Worm (Caenorhabditis elegans) whole organism, L1 larva: ENCODE data around the gene fli-1.

Experiments used
- C04F5.9 ChIP-seq: sonication (generic microtip); optimal IDR thresholded peaks from 2 replicates; lab custom pipeline; 2016; ENCODE audit warnings: missing genetic modification characterization, missing compliant biosample characterization
- lin-35 ChIP-seq, 2 experiments: fragments of 150-350 bp; optimal IDR thresholded peaks; 2 replicates each; lab custom pipeline; 2014; ENCODE audit warnings: missing biosample characterization in 2 of 2, missing genetic modification characterization in 2 of 2, missing genetic modification reagents in 2 of 2
- nhr-11 ChIP-seq: fragments of 150-350 bp; optimal IDR thresholded peaks from 2 replicates; lab custom pipeline; 2014; ENCODE audit warnings: missing biosample characterization, missing genetic modification characterization
- nhr-76 ChIP-seq: sonication (generic microtip); optimal IDR thresholded peaks from 2 replicates; lab custom pipeline; 2017; ENCODE audit warnings: missing biosample characterization, missing genetic modification characterization
- zag-1 ChIP-seq: fragments of 150-350 bp; optimal IDR thresholded peaks from 2 replicates; lab custom pipeline; 2014; ENCODE audit warnings: missing biosample characterization, missing genetic modification characterization
- ztf-11 ChIP-seq, 2 experiments: sonication (generic microtip); optimal IDR thresholded peaks; 2 replicates each; lab custom pipeline; 2016 to 2017; ENCODE audit warnings: missing genetic modification characterization in 2 of 2, missing biosample characterization in 1 of 2, missing compliant biosample characterization in 1 of 2

- TF ChIP-seq C04F5.9 (tag; lab: Kevin White, UChicago) (no peak), nhr-11 (tag; lab: Kevin White, UChicago) (no peak), nhr-76 (tag; lab: Kevin White, UChicago) (no peak), lin-35 (GFP tag; optimal IDR thresholded peaks at IDR 0.05; lab: Kevin White, UChicago) (no peak), zag-1 (tag; lab: Kevin White, UChicago) (no peak), ztf-11 (tag; optimal IDR thresholded peaks at IDR 0.05; lab: Kevin White, UChicago) (no peak)
Measured at ce11 chrIII:8648589-8648988, 34.9 kb downstream of the fli-1 start, which contains the start of gene F22B7.3.
